Fruit fly (Drosophila melanogaster) whole organism, adult: ENCODE measurements around the gene CG5181.

Source experiments
- CG11617 ChIP-seq: fragments of 200-800 bp; sonication (Bioruptor generic); optimal IDR thresholded peaks from 2 replicates; lab custom pipeline; 2017; ENCODE audit warnings: mild to moderate bottlenecking, missing biosample characterization, missing genetic modification reagents, missing genetic modification characterization
- CG12768 ChIP-seq: fragments of 200-800 bp; sonication (Bioruptor generic); optimal IDR thresholded peaks from 2 replicates; lab custom pipeline; 2017; ENCODE audit warnings: missing biosample characterization, missing genetic modification characterization, mild to moderate bottlenecking, moderate library complexity, missing genetic modification reagents
- CG14711 ChIP-seq: fragments of 200-800 bp; sonication (Bioruptor generic); optimal IDR thresholded peaks from 2 replicates; lab custom pipeline; 2018; ENCODE audit warnings: missing biosample characterization, mild to moderate bottlenecking, missing genetic modification characterization, moderate library complexity
- CG1620 ChIP-seq: fragments of 200-800 bp; sonication (Bioruptor generic); optimal IDR thresholded peaks from 2 replicates; lab custom pipeline; 2016; ENCODE audit warnings: missing biosample characterization, missing genetic modification characterization
- CG33017 ChIP-seq: fragments of 200-800 bp; sonication (Bioruptor generic); optimal IDR thresholded peaks from 2 replicates; lab custom pipeline; 2018; ENCODE audit warnings: missing biosample characterization, mild to moderate bottlenecking, missing genetic modification characterization, moderate library complexity
- CG5204 ChIP-seq: fragments of 200-800 bp; sonication (Bioruptor generic); optimal IDR thresholded peaks from 2 replicates; lab custom pipeline; 2016; ENCODE audit warnings: missing biosample characterization, missing genetic modification characterization
- CG7045 ChIP-seq: fragments of 200-800 bp; sonication (Bioruptor generic); optimal IDR thresholded peaks from 2 replicates; lab custom pipeline; 2017; ENCODE audit warnings: missing biosample characterization, mild to moderate bottlenecking, missing genetic modification characterization
- CG7101 ChIP-seq: fragments of 200-800 bp; sonication (Bioruptor generic); optimal IDR thresholded peaks from 2 replicates; lab custom pipeline; 2018; ENCODE audit warnings: missing biosample characterization, mild to moderate bottlenecking, missing genetic modification characterization, moderate library complexity
- Clk ChIP-seq: fragments of 200-800 bp; sonication (Bioruptor generic); optimal IDR thresholded peaks from 2 replicates; lab custom pipeline; 2017; ENCODE audit warnings: missing biosample characterization, missing genetic modification characterization
- Crg-1 ChIP-seq: fragments of 200-800 bp; sonication (Bioruptor generic); optimal IDR thresholded peaks from 2 replicates; lab custom pipeline; 2016; ENCODE audit warnings: missing biosample characterization, missing genetic modification characterization
- Hr96 ChIP-seq: fragments of 200-800 bp; sonication (Bioruptor generic); optimal IDR thresholded peaks from 2 replicates; lab custom pipeline; 2016; ENCODE audit warnings: missing biosample characterization, missing genetic modification characterization
- Mnt ChIP-seq: fragments of 200-800 bp; sonication (Bioruptor generic); optimal IDR thresholded peaks from 2 replicates; lab custom pipeline; 2016; ENCODE audit warnings: missing biosample characterization, mild to moderate bottlenecking, missing genetic modification characterization
- bab1 ChIP-seq: fragments of 200-800 bp; sonication (Bioruptor generic); optimal IDR thresholded peaks from 3 replicates; lab custom pipeline; 2019; ENCODE audit warnings: missing biosample characterization, mild to moderate bottlenecking, missing genetic modification characterization, moderate library complexity
- cic ChIP-seq: fragments of 200-800 bp; sonication (Bioruptor generic); optimal IDR thresholded peaks from 2 replicates; lab custom pipeline; 2017; ENCODE audit warnings: missing biosample characterization, mild to moderate bottlenecking, missing genetic modification characterization, moderate library complexity
- cnc ChIP-seq, 2 experiments: fragments of >200 bp; optimal IDR thresholded peaks; 2 replicates each; lab custom pipeline; 2017
- kay ChIP-seq: fragments of 200-800 bp; sonication (Bioruptor generic); peaks from one replicate; lab custom pipeline; 2016; ENCODE audit warnings: missing biosample characterization, missing genetic modification characterization, borderline replicate concordance
- ovo ChIP-seq: fragments of 200-800 bp; sonication (Bioruptor generic); optimal IDR thresholded peaks from 2 replicates; lab custom pipeline; 2016; ENCODE audit warnings: missing biosample characterization, missing genetic modification characterization
- pad ChIP-seq: fragments of 200-800 bp; sonication (Bioruptor generic); optimal IDR thresholded peaks from 3 replicates; lab custom pipeline; 2017; ENCODE audit warnings: missing biosample characterization, missing genetic modification characterization, mild to moderate bottlenecking, moderate library complexity, missing genetic modification reagents
- tj ChIP-seq: fragments of 200-800 bp; sonication (Bioruptor generic); optimal IDR thresholded peaks from 3 replicates; lab custom pipeline; 2017; ENCODE audit warnings: missing biosample characterization, mild to moderate bottlenecking, missing genetic modification characterization, moderate library complexity
- toe ChIP-seq: fragments of 200-800 bp; sonication (Bioruptor generic); optimal IDR thresholded peaks from 2 replicates; lab custom pipeline; 2016; ENCODE audit warnings: missing biosample characterization, missing genetic modification characterization

Gene CG5181

dm6 chr2L:7438505-7438904 is 28.9 kb upstream of the CG5181 start:
- TF ChIP-seq CG1620, result no peak
- peak; percentile 19 for TF ChIP-seq tj (GFP tag; lab: Kevin White, UChicago)
- peak; percentile 9 for TF ChIP-seq bab1 (GFP tag; lab: Kevin White, UChicago)
- TF ChIP-seq Clk (GFP tag; lab: Kevin White, UChicago), result no peak
- TF ChIP-seq CG5204 (GFP tag; lab: Kevin White, UChicago), result no peak
- peak; percentile 2 for TF ChIP-seq CG7101
- TF ChIP-seq kay, result no peak
- TF ChIP-seq CG33017 (tag; lab: Kevin White, UChicago), result peak; percentile 36

DNA sequence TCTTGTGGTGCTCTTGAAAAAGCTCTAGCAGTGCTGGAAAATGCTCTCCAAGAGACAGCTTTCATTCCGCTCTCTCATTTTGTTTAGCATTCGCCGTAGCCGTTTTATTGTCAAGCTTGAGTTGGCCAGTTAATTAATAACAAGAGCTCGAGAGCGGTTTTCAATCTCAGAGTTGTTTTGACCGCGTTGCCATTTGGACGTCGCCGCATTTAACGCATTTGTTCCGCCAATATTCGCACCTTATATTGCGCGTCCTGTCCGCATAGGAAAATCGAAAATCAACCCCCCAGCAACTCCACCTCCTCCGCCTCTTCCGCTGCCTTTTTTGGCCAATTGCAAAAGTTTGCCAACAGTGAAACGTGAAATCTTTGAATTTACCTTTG is 27.7 kb upstream of the CG5181 start, which contains the start of gene CG5973:
TSS of gene CG5973 (plus strand) at position 168 of the 383 bp plus-strand sequence.
- TF ChIP-seq CG33017 (tag; lab: Kevin White, UChicago) (no peak), Crg-1 (GFP tag; lab: Kevin White, UChicago) (no peak), pad (GFP tag; lab: Kevin White, UChicago) (no peak), bab1 (GFP tag; lab: Kevin White, UChicago) (no peak), CG7101 (no peak), CG12768 (GFP tag; lab: Kevin White, UChicago) (no peak), tj (GFP tag; lab: Kevin White, UChicago) (no peak), kay (no peak), Clk (GFP tag; lab: Kevin White, UChicago) (no peak), CG11617 (GFP tag; lab: Kevin White, UChicago) (no peak), CG14711 (no peak), cnc (optimal IDR thresholded peaks at IDR 0.05; lab: Kevin White, UChicago) (no peak)

DNA sequence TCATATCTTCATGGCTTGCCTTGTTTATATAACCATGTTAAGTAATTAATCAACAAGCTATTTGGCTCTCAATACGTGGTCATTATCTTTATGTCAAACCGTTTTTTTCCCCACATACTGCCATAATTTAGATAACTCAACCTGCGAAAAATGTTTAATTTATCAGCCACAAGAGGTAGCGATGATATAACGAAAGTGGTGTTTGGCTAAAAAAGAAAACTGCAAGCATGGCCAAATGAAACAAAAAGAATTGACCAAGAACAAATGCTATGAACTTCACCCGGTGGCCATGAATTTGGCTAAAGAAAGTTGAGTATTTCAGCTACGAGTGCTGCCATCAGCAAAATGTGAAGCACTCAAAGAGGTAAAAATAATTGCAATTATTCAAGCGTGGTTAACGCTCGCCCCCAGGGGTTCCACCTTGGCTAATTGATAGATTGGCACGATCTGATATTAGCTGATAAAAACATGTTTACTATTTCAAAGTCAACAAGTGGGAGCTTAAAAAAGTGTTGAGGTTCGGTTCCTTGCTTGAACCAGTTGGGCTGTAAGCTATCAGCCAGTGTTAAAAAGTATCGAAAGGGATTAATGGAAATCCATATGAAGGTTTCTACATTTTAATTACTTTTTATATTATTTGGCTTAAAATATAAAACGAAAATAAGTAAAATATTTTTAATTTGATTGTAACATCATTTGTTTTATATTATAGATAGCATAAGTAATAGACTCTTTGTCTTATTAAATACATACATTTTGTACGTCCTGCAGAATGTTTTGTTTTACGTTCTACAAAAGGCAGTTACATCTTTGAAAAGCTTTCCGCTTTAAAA is 27.1 kb upstream of the CG5181 start:
- peak; percentile 94 for TF ChIP-seq CG1620
- peak; percentile 79 for TF ChIP-seq CG7101
- peak; percentile 81 for TF ChIP-seq toe (GFP tag; lab: Kevin White, UChicago)
- peak; percentile 62 for TF ChIP-seq CG5204 (GFP tag; lab: Kevin White, UChicago)
- TF ChIP-seq CG11617 (GFP tag; lab: Kevin White, UChicago), result peak; percentile 57
- TF ChIP-seq Crg-1 (GFP tag; lab: Kevin White, UChicago), result peak; percentile 96
- TF ChIP-seq CG7045, result peak; percentile 76
- TF ChIP-seq Mnt (GFP tag; lab: Kevin White, UChicago), result peak; percentile 66
- TF ChIP-seq pad (GFP tag; lab: Kevin White, UChicago), result peak; percentile 72
- TF ChIP-seq Clk (GFP tag; lab: Kevin White, UChicago), result peak; percentile 55
- peak; percentile 89 for TF ChIP-seq ovo
- peak; percentile 27 for TF ChIP-seq bab1 (GFP tag; lab: Kevin White, UChicago)
- peak; percentile 65 for TF ChIP-seq CG33017 (tag; lab: Kevin White, UChicago)
- TF ChIP-seq cnc (optimal IDR thresholded peaks at IDR 0.05; lab: Kevin White, UChicago), result no peak
- TF ChIP-seq CG12768 (GFP tag; lab: Kevin White, UChicago), result peak; percentile 72
- TF ChIP-seq cic (GFP tag; lab: Kevin White, UChicago), result peak; percentile 93
- peak; percentile 85 for TF ChIP-seq tj (GFP tag; lab: Kevin White, UChicago)
- peak; percentile 75 for TF ChIP-seq Hr96 (GFP tag; lab: Kevin White, UChicago)
- TF ChIP-seq kay, result peak; percentile 93
- TF ChIP-seq CG14711, result peak; percentile 57

DNA sequence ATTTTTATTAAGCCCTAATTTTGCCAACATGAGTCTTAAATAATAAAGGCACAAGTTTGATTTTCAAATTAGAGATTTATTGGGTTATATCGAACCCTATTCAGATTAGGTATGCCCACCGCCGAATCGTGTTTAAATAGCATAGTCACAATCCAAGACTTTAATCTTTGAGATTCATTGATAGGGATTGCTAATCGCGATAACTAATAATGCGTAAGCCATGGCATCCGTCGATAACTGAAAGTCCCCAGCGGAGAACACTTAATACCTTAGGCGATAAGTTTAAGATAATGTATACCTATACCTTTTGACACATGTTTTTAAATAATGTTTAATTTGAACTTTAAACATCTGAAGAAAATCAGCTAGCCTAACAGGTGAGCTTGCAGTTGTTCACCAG is 25.9 kb upstream of the CG5181 start:
- TF ChIP-seq Clk (GFP tag; lab: Kevin White, UChicago), result no peak
- TF ChIP-seq kay, result no peak
- TF ChIP-seq Crg-1 (GFP tag; lab: Kevin White, UChicago), result no peak
- TF ChIP-seq bab1 (GFP tag; lab: Kevin White, UChicago), result no peak
- no peak for TF ChIP-seq Hr96 (GFP tag; lab: Kevin White, UChicago)
- TF ChIP-seq cnc (optimal IDR thresholded peaks at IDR 0.05; lab: Kevin White, UChicago), result no peak
- no peak for TF ChIP-seq CG14711

dm6 chr2L:7434737-7435356 is 25.2 kb upstream of the CG5181 start:
- TF ChIP-seq pad (GFP tag; lab: Kevin White, UChicago), result peak; percentile 46
- TF ChIP-seq CG33017 (tag; lab: Kevin White, UChicago), result peak; percentile 80
- no peak for TF ChIP-seq CG1620
- TF ChIP-seq CG5204 (GFP tag; lab: Kevin White, UChicago), result no peak
- TF ChIP-seq Hr96 (GFP tag; lab: Kevin White, UChicago), result peak; percentile 26
- no peak for TF ChIP-seq Mnt (GFP tag; lab: Kevin White, UChicago)
- peak; percentile 50 for TF ChIP-seq kay
- peak; percentile 34 for TF ChIP-seq CG11617 (GFP tag; lab: Kevin White, UChicago)
- TF ChIP-seq CG7101, result peak; percentile 87
- peak; percentile 73 for TF ChIP-seq CG14711
- peak; percentile 9 for TF ChIP-seq CG7045
- TF ChIP-seq cnc (optimal IDR thresholded peaks at IDR 0.05; lab: Kevin White, UChicago), result no peak
- TF ChIP-seq tj (GFP tag; lab: Kevin White, UChicago), result peak; percentile 71
- TF ChIP-seq bab1 (GFP tag; lab: Kevin White, UChicago), result peak; percentile 93
- peak; percentile 34 for TF ChIP-seq CG12768 (GFP tag; lab: Kevin White, UChicago)
